Worm (Caenorhabditis elegans): ENCODE data around the gene twk-10.

ce11 chrV:6509717-6510116, 42.4 kb upstream of the twk-10 start, which contains the start of gene ubh-2:
- TF ChIP-seq ama-1 (optimal IDR thresholded peaks at IDR 0.05) (no peak), lin-39 (tag; optimal IDR thresholded peaks at IDR 0.05) (no peak), sea-2 (GFP tag; optimal IDR thresholded peaks at IDR 0.05) (no peak), elt-1 (tag; optimal IDR thresholded peaks at IDR 0.05) (no peak), ceh-82 (tag; optimal IDR thresholded peaks at IDR 0.05) (no peak), nhr-77 (tag; optimal IDR thresholded peaks at IDR 0.05) (no peak), snpc-4 (tag; optimal IDR thresholded peaks at IDR 0.05) (no peak)

Measured in whole organism, L3 larva.